Fruit fly (Drosophila melanogaster): Measurements from ENCODE around the gene Ref1.

Ref1 gene

DNA sequence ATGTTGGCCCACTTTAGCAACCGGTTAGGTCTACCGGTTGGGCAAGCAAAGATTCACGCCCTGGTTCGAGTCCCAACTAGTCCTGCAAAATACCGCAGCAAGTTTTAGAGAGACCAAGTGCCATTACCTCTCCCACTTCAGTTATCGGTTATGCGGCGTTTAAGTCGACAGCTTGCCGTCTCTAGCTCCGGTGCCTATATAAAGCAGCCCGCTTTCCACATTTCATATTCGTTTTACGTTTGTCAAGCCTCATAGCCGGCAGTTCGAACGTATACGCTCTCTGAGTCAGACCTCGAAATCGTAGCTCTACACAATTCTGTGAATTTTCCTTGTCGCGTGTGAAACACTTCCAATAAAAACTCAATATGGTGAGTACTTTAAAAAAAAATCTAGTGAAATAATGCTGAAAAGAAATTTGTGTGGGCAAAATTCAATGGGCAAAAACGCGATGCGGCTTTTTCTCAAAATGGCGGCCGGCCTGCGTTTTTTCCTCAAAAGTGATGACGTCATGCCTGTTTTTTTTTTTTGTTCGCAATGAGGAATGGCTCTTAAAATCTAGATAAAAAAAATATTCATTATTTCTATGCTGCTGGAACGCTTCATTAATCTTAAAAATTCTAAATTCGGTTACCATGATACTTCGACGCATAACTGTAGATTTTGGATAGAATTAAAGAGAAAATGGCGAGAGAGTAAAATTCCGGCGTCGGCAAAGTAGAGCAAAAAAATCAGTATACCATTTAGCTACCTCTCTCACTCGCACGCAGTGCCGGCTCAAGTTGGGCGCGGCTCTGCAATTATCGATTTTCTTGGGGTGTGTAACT lies 6.4 kb upstream of the Ref1 start, which contains the start of gene alphaTub84B (continued):
- TF ChIP-seq NC2α (GFP tag; optimal IDR thresholded peaks at IDR 0.05) (peak; percentile 87), pros (GFP tag; optimal IDR thresholded peaks at IDR 0.05) (peak; percentile 33), en (GFP tag; optimal IDR thresholded peaks at IDR 0.05) (peak; percentile 29), CG6854 (GFP tag; optimal IDR thresholded peaks at IDR 0.05) (peak; percentile 56), CG30403 (GFP tag; optimal IDR thresholded peaks at IDR 0.05) (no peak), Rx (GFP tag; IDR thresholded peaks at IDR 0.05) (peak; percentile 39), CG3281 (GFP tag; optimal IDR thresholded peaks at IDR 0.05) (peak; percentile 63), CG18476 (GFP tag; optimal IDR thresholded peaks at IDR 0.05) (peak; percentile 36), gsb-n (tag; optimal IDR thresholded peaks at IDR 0.05) (peak; percentile 31), inv (GFP tag; IDR thresholded peaks at IDR 0.05; ENCODE audit: partially characterized antibody) (no peak), CG8478 (optimal IDR thresholded peaks at IDR 0.05) (no peak), Sox100B (GFP tag; optimal IDR thresholded peaks at IDR 0.05) (peak; percentile 56), dati (GFP tag; IDR thresholded peaks at IDR 0.05) (peak; percentile 49), bigmax (GFP tag; optimal IDR thresholded peaks at IDR 0.05) (peak; percentile 64), Max (GFP tag; optimal IDR thresholded peaks at IDR 0.05) (peak; percentile 45), CG8944 (GFP tag; optimal IDR thresholded peaks at IDR 0.05) (peak; percentile 31), CG10543 (GFP tag; optimal IDR thresholded peaks at IDR 0.05) (peak; percentile 85), ken (GFP tag; IDR thresholded peaks at IDR 0.05) (peak; percentile 70; the same call in 2 of the 3 replicates), amos (GFP tag; IDR thresholded peaks at IDR 0.05; ENCODE audit: partially characterized antibody) (peak; percentile 68), Meics (GFP tag; optimal IDR thresholded peaks at IDR 0.05) (peak; percentile 55), CG10321 (GFP tag; IDR thresholded peaks at IDR 0.05) (0 out of 2 replicates have a peak, but pooled peaks have one; percentile 27), vfl (GFP tag; optimal IDR thresholded peaks at IDR 0.05) (peak; percentile 67), disco-r (GFP tag; optimal IDR thresholded peaks at IDR 0.05) (peak; percentile 55), ap (GFP tag; IDR thresholded peaks at IDR 0.05) (no peak), CG11247 (GFP tag; IDR thresholded peaks at IDR 0.05) (peak; percentile 65), CG5953 (GFP tag; IDR thresholded peaks at IDR 0.05) (peak; percentile 48; the same call in 1 of the 2 replicates), slbo (GFP tag; IDR thresholded peaks at IDR 0.05) (peak; percentile 67), CG10147 (GFP tag; optimal IDR thresholded peaks at IDR 0.05) (peak; percentile 61), Six4 (GFP tag; optimal IDR thresholded peaks at IDR 0.05) (peak; percentile 6), pzg (GFP tag; optimal IDR thresholded peaks at IDR 0.05) (peak; percentile 98), wdn (GFP tag; IDR thresholded peaks at IDR 0.05) (peak; percentile 65; the same call in 1 of the 2 replicates), Doc3 (GFP tag; IDR thresholded peaks at IDR 0.05; ENCODE audit: partially characterized antibody) (no peak), CG32767 (GFP tag; IDR thresholded peaks at IDR 0.05) (peak; percentile 87), Atf6 (GFP tag; IDR thresholded peaks at IDR 0.05) (peak; percentile 63), CG17361 (GFP tag; IDR thresholded peaks at IDR 0.05) (peak; percentile 40; the same call in 1 of the 3 replicates), dm (GFP tag; optimal IDR thresholded peaks at IDR 0.05) (peak; percentile 54), CG4282 (GFP tag; optimal IDR thresholded peaks at IDR 0.05) (peak; percentile 81), onecut (GFP tag; IDR thresholded peaks at IDR 0.05) (peak; percentile 99), Eip74EF (GFP tag; optimal IDR thresholded peaks at IDR 0.05) (peak in 1 of 2 experiments; percentile 42), Camta (GFP tag; optimal IDR thresholded peaks at IDR 0.05) (peak; percentile 69), NFAT (GFP tag; IDR thresholded peaks at IDR 0.05) (peak; percentile 84), CG17385 (GFP tag; optimal IDR thresholded peaks at IDR 0.05) (peak; percentile 77), Bteb2 (GFP tag; optimal IDR thresholded peaks at IDR 0.05) (peak; percentile 22), emc (GFP tag; optimal IDR thresholded peaks at IDR 0.05) (peak; percentile 48), CG31441 (GFP tag; IDR thresholded peaks at IDR 0.05) (peak; percentile 50; the same call in 1 of the 2 replicates), maf-S (GFP tag; optimal IDR thresholded peaks at IDR 0.05) (peak; percentile 62), D19A (tag; optimal IDR thresholded peaks at IDR 0.05) (peak; percentile 13), lola (GFP tag; optimal IDR thresholded peaks at IDR 0.05) (no peak), ci (GFP tag; IDR thresholded peaks at IDR 0.05) (peak; percentile 89)

All from whole organism, embryonic.